Worm (Caenorhabditis elegans): ENCODE results near the gene ceh-99.

Gene ceh-99

ce11 chrII:12570523-12570922, 50.7 kb downstream of the ceh-99 start, which contains the start of gene Y38E10A.1:
TSS of gene Y38E10A.1 (minus strand) at chrII:12570623.
- TF ChIP-seq zip-4 (GFP tag; optimal IDR thresholded peaks at IDR 0.05) (no peak), snpc-4 (tag; optimal IDR thresholded peaks at IDR 0.05) (no peak), fkh-10 (GFP tag; optimal IDR thresholded peaks at IDR 0.05) (no peak), lsy-2 (tag; optimal IDR thresholded peaks at IDR 0.05) (no peak), fkh-8 (tag; optimal IDR thresholded peaks at IDR 0.05) (no peak), nhr-12 (tag; optimal IDR thresholded peaks at IDR 0.05) (no peak), ztf-11 (tag; optimal IDR thresholded peaks at IDR 0.05) (no peak), nhr-47 (tag; optimal IDR thresholded peaks at IDR 0.05) (no peak), nhr-77 (tag; optimal IDR thresholded peaks at IDR 0.05) (no peak), ceh-82 (tag; optimal IDR thresholded peaks at IDR 0.05) (no peak), sup-37 (GFP tag; optimal IDR thresholded peaks at IDR 0.05) (no peak), swsn-7 (tag; optimal IDR thresholded peaks at IDR 0.05) (no peak), ztf-4 (tag; optimal IDR thresholded peaks at IDR 0.05) (no peak), mdl-1 (tag; optimal IDR thresholded peaks at IDR 0.05) (no peak), mab-9 (GFP tag; IDR thresholded peaks at IDR 0.05) (no peak), lin-13 (GFP tag; optimal IDR thresholded peaks at IDR 0.05) (no peak), C16A3.4 (tag; optimal IDR thresholded peaks at IDR 0.05) (no peak), grh-1 (GFP tag; IDR thresholded peaks at IDR 0.05) (no peak), unc-62 (GFP tag; optimal IDR thresholded peaks at IDR 0.05) (no peak), efl-3 (GFP tag; optimal IDR thresholded peaks at IDR 0.05) (no peak)

- TF ChIP-seq nhr-237 (tag; optimal IDR thresholded peaks at IDR 0.05) (no peak), tbx-2 (tag; optimal IDR thresholded peaks at IDR 0.05) (no peak), hlh-17 (GFP tag; optimal IDR thresholded peaks at IDR 0.05; ENCODE audit: borderline replicate concordance) (no peak), dpl-1 (GFP tag; optimal IDR thresholded peaks at IDR 0.05) (no peak), ets-5 (GFP tag; IDR thresholded peaks at IDR 0.05) (no peak), swsn-7 (tag; optimal IDR thresholded peaks at IDR 0.05) (no peak)
Observed at ce11 chrII:12572760-12573159, 53.0 kb downstream of the ceh-99 start, which contains the start of gene Y38E10A.35. TSS of gene Y38E10A.35 (minus strand) at chrII:12572860.

ce11 chrII:12573541-12573940, 53.8 kb downstream of the ceh-99 start, which contains the start of gene Y38E10A.2:
TSS of gene Y38E10A.2 (minus strand) at chrII:12573641.
- no peak for TF ChIP-seq nhr-85 (tag)
- no peak for TF ChIP-seq unc-130 (tag; optimal IDR thresholded peaks at IDR 0.05)
- no peak for TF ChIP-seq ces-1 (GFP tag; optimal IDR thresholded peaks at IDR 0.05)
- no peak for TF ChIP-seq lin-39 (tag; optimal IDR thresholded peaks at IDR 0.05)
- no peak for TF ChIP-seq dpl-1 (GFP tag; optimal IDR thresholded peaks at IDR 0.05)
- TF ChIP-seq lin-13 (GFP tag; optimal IDR thresholded peaks at IDR 0.05): no peak
- TF ChIP-seq C34B4.2 (tag; optimal IDR thresholded peaks at IDR 0.05): no peak
- no peak for TF ChIP-seq swsn-7 (tag; optimal IDR thresholded peaks at IDR 0.05)

All from whole organism, L1 larva.